Worm (Caenorhabditis elegans): ENCODE data around the gene lhpp-1.

- TF ChIP-seq ztf-23 (GFP tag; IDR thresholded peaks at IDR 0.05) (no peak), med-1 (GFP tag; optimal IDR thresholded peaks at IDR 0.05; ENCODE audit: insufficient read depth) (no peak), flt-1 (GFP tag; IDR thresholded peaks at IDR 0.05) (no peak), cog-1 (tag; optimal IDR thresholded peaks at IDR 0.05) (no peak), klf-2 (GFP tag; conservative IDR thresholded peaks at IDR 0.05) (no peak), ref-1 (GFP tag; conservative IDR thresholded peaks at IDR 0.05) (no peak), T22C8.4 (GFP tag; IDR thresholded peaks at IDR 0.05) (no peak), ztf-29 (GFP tag; IDR thresholded peaks at IDR 0.05) (no peak)
These were observed 46.8 kb upstream of the lhpp-1 start for ce11 chrV:12158377-12158776.

Data from whole organism, midembryonic.